Fruit fly (Drosophila melanogaster) whole organism, embryonic: ENCODE data around the gene Mpcp2.
A peak's percentile ranks its signal among the peaks of the same experiment; 100 is the strongest.

ENCODE experiments used
- ATbp ChIP-seq: fragments of 200-800 bp; sonication (Bioruptor generic); optimal IDR thresholded peaks from 2 replicates; lab custom pipeline; 2017; ENCODE audit warnings: missing biosample characterization, mild to moderate bottlenecking, missing genetic modification characterization, missing genetic modification reagents
- Atf3 ChIP-seq: fragments of 200-800 bp; sonication (Bioruptor generic); optimal IDR thresholded peaks from 3 replicates; lab custom pipeline; 2016; ENCODE audit warnings: missing biosample characterization, missing genetic modification characterization
- Atf6 ChIP-seq: fragments of 200-800 bp; sonication (Bioruptor generic); IDR thresholded peaks from 2 replicates; pipeline ENCODE4 v1.3.6; 2022; ENCODE audit warnings: missing biosample characterization, missing genetic modification characterization
- CG10431 ChIP-seq: fragments of 200-800 bp; sonication (Bioruptor generic); optimal IDR thresholded peaks from 3 replicates; lab custom pipeline; 2018; ENCODE audit warnings: missing biosample characterization, mild to moderate bottlenecking, missing genetic modification characterization
- CG10654 ChIP-seq: fragments of 200-800 bp; sonication (Bioruptor generic); optimal IDR thresholded peaks from 2 replicates; lab custom pipeline; 2016; ENCODE audit warnings: missing biosample characterization, missing genetic modification characterization
- CG11398 ChIP-seq: fragments of 200-800 bp; sonication (Bioruptor generic); optimal IDR thresholded peaks from 2 replicates; lab custom pipeline; 2016; ENCODE audit warnings: missing biosample characterization, missing genetic modification characterization
- CG11504 ChIP-seq: fragments of 200-800 bp; sonication (Bioruptor generic); optimal IDR thresholded peaks from 3 replicates; lab custom pipeline; 2019; ENCODE audit warnings: missing biosample characterization, mild to moderate bottlenecking, missing genetic modification characterization, moderate library complexity
- CG11696 ChIP-seq: fragments of 200-800 bp; sonication (Bioruptor generic); IDR thresholded peaks from 2 replicates; pipeline ENCODE4 v1.3.6; 2022; ENCODE audit warnings: missing biosample characterization, missing genetic modification characterization
- CG12659 ChIP-seq: fragments of 200-800 bp; sonication (Bioruptor generic); optimal IDR thresholded peaks from 3 replicates; lab custom pipeline; 2017; ENCODE audit warnings: mild to moderate bottlenecking, missing biosample characterization, missing genetic modification reagents, missing genetic modification characterization
- CG14441 ChIP-seq: fragments of 200-800 bp; sonication (Bioruptor generic); IDR thresholded peaks from 2 replicates; pipeline ENCODE4 v1.3.6; 2022; ENCODE audit warnings: missing biosample characterization, missing genetic modification characterization
- CG15011 ChIP-seq: fragments of 200-800 bp; sonication (Bioruptor generic); optimal IDR thresholded peaks from 3 replicates; lab custom pipeline; 2018; ENCODE audit warnings: missing biosample characterization, mild to moderate bottlenecking, missing genetic modification characterization
- CG18764 ChIP-seq: fragments of 200-800 bp; sonication (Bioruptor generic); optimal IDR thresholded peaks from 3 replicates; lab custom pipeline; 2016; ENCODE audit warnings: missing biosample characterization, missing genetic modification characterization
- CG2120 ChIP-seq: fragments of 200-800 bp; sonication (Bioruptor generic); optimal IDR thresholded peaks from 3 replicates; lab custom pipeline; 2016; ENCODE audit warnings: missing biosample characterization, missing genetic modification characterization
- CG30431 ChIP-seq: fragments of 200-800 bp; sonication (Bioruptor generic); optimal IDR thresholded peaks from 2 replicates; lab custom pipeline; 2017; ENCODE audit warnings: missing biosample characterization, missing genetic modification characterization
- CG31365 ChIP-seq: fragments of 200-800 bp; sonication (Bioruptor generic); optimal IDR thresholded peaks from 2 replicates; lab custom pipeline; 2018; ENCODE audit warnings: missing biosample characterization, mild to moderate bottlenecking, missing genetic modification characterization
- CG3838 ChIP-seq: fragments of 200-800 bp; sonication (Bioruptor generic); optimal IDR thresholded peaks from 3 replicates; lab custom pipeline; 2016; ENCODE audit warnings: missing biosample characterization, missing genetic modification characterization
- CG5245 ChIP-seq: fragments of 200-800 bp; sonication (Bioruptor generic); optimal IDR thresholded peaks from 3 replicates; lab custom pipeline; 2016; ENCODE audit warnings: missing biosample characterization, missing genetic modification characterization
- CG6654 ChIP-seq: fragments of 200-800 bp; sonication (Bioruptor generic); optimal IDR thresholded peaks from 2 replicates; lab custom pipeline; 2017; ENCODE audit warnings: missing biosample characterization, mild to moderate bottlenecking, missing genetic modification characterization
- CG6765 ChIP-seq: fragments of 200-800 bp; sonication (Bioruptor generic); optimal IDR thresholded peaks from 3 replicates; lab custom pipeline; 2017; ENCODE audit warnings: missing biosample characterization, mild to moderate bottlenecking, missing genetic modification characterization
- CG7963 ChIP-seq: fragments of 200-800 bp; sonication (Bioruptor generic); IDR thresholded peaks from 3 replicates; pipeline ENCODE4 v1.3.6; 2022; ENCODE audit warnings: missing biosample characterization, missing genetic modification characterization; ENCODE audit not compliant: partially characterized antibody
- CoRest ChIP-seq: fragments of 200-800 bp; sonication (Bioruptor generic); optimal IDR thresholded peaks from 3 replicates; lab custom pipeline; 2018; ENCODE audit warnings: missing biosample characterization, mild to moderate bottlenecking, missing genetic modification characterization, moderate library complexity
- CrebB ChIP-seq: fragments of 200-800 bp; sonication (Bioruptor generic); optimal IDR thresholded peaks from 3 replicates; lab custom pipeline; 2018; ENCODE audit warnings: missing biosample characterization, mild to moderate bottlenecking, missing genetic modification characterization
- Fer1 ChIP-seq: fragments of 200-800 bp; sonication (Bioruptor generic); optimal IDR thresholded peaks from 2 replicates; lab custom pipeline; 2017; ENCODE audit warnings: missing biosample characterization, mild to moderate bottlenecking, missing genetic modification characterization
- Hmr ChIP-seq: fragments of 200-800 bp; sonication (Bioruptor generic); optimal IDR thresholded peaks from 3 replicates; lab custom pipeline; 2017; ENCODE audit warnings: mild to moderate bottlenecking, missing biosample characterization, missing genetic modification reagents, missing genetic modification characterization
- Mes4 ChIP-seq: fragments of 200-800 bp; sonication (Bioruptor generic); optimal IDR thresholded peaks from 2 replicates; lab custom pipeline; 2016; ENCODE audit warnings: missing biosample characterization, missing genetic modification characterization
- NK7.1 ChIP-seq: fragments of 200-800 bp; sonication (Bioruptor generic); optimal IDR thresholded peaks from 3 replicates; lab custom pipeline; 2016; ENCODE audit warnings: missing biosample characterization, missing genetic modification characterization
- Rfx ChIP-seq: fragments of 200-800 bp; sonication (Bioruptor generic); IDR thresholded peaks from 2 replicates; pipeline ENCODE4 v1.3.6; 2022; ENCODE audit warnings: missing biosample characterization, missing genetic modification characterization
- Scr ChIP-seq: fragments of 200-800 bp; sonication (Bioruptor generic); IDR thresholded peaks from 2 replicates; pipeline ENCODE4 v1.3.6; 2022; ENCODE audit warnings: missing biosample characterization, missing genetic modification characterization; ENCODE audit not compliant: partially characterized antibody
- Six4 ChIP-seq: fragments of 200-800 bp; sonication (Bioruptor generic); optimal IDR thresholded peaks from 2 replicates; lab custom pipeline; 2016; ENCODE audit warnings: missing biosample characterization, missing genetic modification characterization
- Vsx1 ChIP-seq: fragments of 200-800 bp; sonication (Bioruptor generic); optimal IDR thresholded peaks from 2 replicates; lab custom pipeline; 2017; ENCODE audit warnings: missing biosample characterization, mild to moderate bottlenecking, missing genetic modification characterization, missing genetic modification reagents
- Xrp1 ChIP-seq: fragments of 200-800 bp; sonication (Bioruptor generic); IDR thresholded peaks from 2 replicates; pipeline ENCODE4 v1.3.6; 2022; ENCODE audit warnings: missing biosample characterization, missing genetic modification characterization
- al ChIP-seq: fragments of 200-800 bp; sonication (Bioruptor generic); IDR thresholded peaks from 2 replicates; pipeline ENCODE4 v1.3.6; 2022; ENCODE audit warnings: missing biosample characterization, missing genetic modification characterization
- aop ChIP-seq: fragments of 200-800 bp; sonication (Bioruptor generic); IDR thresholded peaks from 2 replicates; pipeline ENCODE4 v1.3.6; 2022; ENCODE audit warnings: missing biosample characterization, missing genetic modification characterization
- cato ChIP-seq: fragments of 200-800 bp; sonication (Bioruptor generic); optimal IDR thresholded peaks from 2 replicates; lab custom pipeline; 2016; ENCODE audit warnings: missing biosample characterization, missing genetic modification characterization, borderline replicate concordance
- crp ChIP-seq, 2 experiments: fragments of 200-800 bp; sonication (Bioruptor generic); optimal IDR thresholded peaks; 2 replicates in 1 of 2; 3 replicates in 1 of 2; lab custom pipeline; 2017; ENCODE audit warnings: missing biosample characterization in 2 of 2, missing genetic modification characterization in 2 of 2, mild to moderate bottlenecking in 1 of 2, moderate library complexity in 1 of 2
- dm ChIP-seq: fragments of 200-800 bp; sonication (Bioruptor generic); optimal IDR thresholded peaks from 3 replicates; lab custom pipeline; 2016; ENCODE audit warnings: missing biosample characterization, missing genetic modification characterization
- fd3F ChIP-seq: fragments of 200-800 bp; sonication (Bioruptor generic); optimal IDR thresholded peaks from 2 replicates; lab custom pipeline; 2018; ENCODE audit warnings: missing biosample characterization, mild to moderate bottlenecking, missing genetic modification characterization, moderate library complexity
- grau ChIP-seq: fragments of 200-800 bp; optimal IDR thresholded peaks from 3 replicates; lab custom pipeline; 2019; ENCODE audit warnings: missing biosample characterization, mild to moderate bottlenecking, missing genetic modification characterization, moderate library complexity
- hkb ChIP-seq, 2 experiments: fragments of 200-800 bp in 1 of 2; fragments of >200 bp in 1 of 2; sonication (Bioruptor generic) in 1 of 2; IDR thresholded peaks in 1 of 2; optimal IDR thresholded peaks in 1 of 2; 2 replicates each; pipeline versions ENCODE4 v1.3.6 to Lab custom; 2017 to 2022; ENCODE audit warnings: missing biosample characterization in 1 of 2, missing genetic modification characterization in 1 of 2
- kni ChIP-seq: fragments of 200-800 bp; sonication (Bioruptor generic); optimal IDR thresholded peaks from 3 replicates; lab custom pipeline; 2017; ENCODE audit warnings: mild to moderate bottlenecking, missing biosample characterization, missing genetic modification reagents, missing genetic modification characterization
- mirr ChIP-seq: fragments of 200-800 bp; sonication (Bioruptor generic); optimal IDR thresholded peaks from 3 replicates; lab custom pipeline; 2018; ENCODE audit warnings: missing biosample characterization, mild to moderate bottlenecking, missing genetic modification characterization
- mld ChIP-seq: fragments of 200-800 bp; sonication (Bioruptor generic); IDR thresholded peaks from 3 replicates; pipeline ENCODE4 v1.3.6; 2022; ENCODE audit warnings: missing biosample characterization, missing genetic modification characterization; ENCODE audit not compliant: partially characterized antibody
- nom ChIP-seq: fragments of 200-800 bp; sonication (Bioruptor generic); optimal IDR thresholded peaks from 2 replicates; lab custom pipeline; 2017; ENCODE audit warnings: missing biosample characterization, missing genetic modification characterization, mild to moderate bottlenecking, moderate library complexity, missing genetic modification reagents
- pita ChIP-seq: fragments of 200-800 bp; sonication (Bioruptor generic); optimal IDR thresholded peaks from 2 replicates; lab custom pipeline; 2017; ENCODE audit warnings: missing biosample characterization, mild to moderate bottlenecking, missing genetic modification characterization
- psq ChIP-seq: fragments of 200-800 bp; sonication (Bioruptor generic); optimal IDR thresholded peaks from 2 replicates; lab custom pipeline; 2017; ENCODE audit warnings: missing biosample characterization, missing genetic modification characterization
- repo ChIP-seq: fragments of 200-800 bp; sonication (Bioruptor generic); optimal IDR thresholded peaks from 2 replicates; lab custom pipeline; 2016; ENCODE audit warnings: missing biosample characterization, missing genetic modification characterization
- run ChIP-seq: fragments of 200-800 bp; sonication (Bioruptor generic); optimal IDR thresholded peaks from 3 replicates; lab custom pipeline; 2018; ENCODE audit warnings: missing biosample characterization, mild to moderate bottlenecking, missing genetic modification characterization
- tna ChIP-seq: fragments of 200-800 bp; sonication (Bioruptor generic); IDR thresholded peaks from 2 replicates; pipeline ENCODE4 v1.3.6; 2022; ENCODE audit warnings: missing biosample characterization, missing genetic modification characterization; ENCODE audit not compliant: partially characterized antibody

Gene Mpcp2

DNA sequence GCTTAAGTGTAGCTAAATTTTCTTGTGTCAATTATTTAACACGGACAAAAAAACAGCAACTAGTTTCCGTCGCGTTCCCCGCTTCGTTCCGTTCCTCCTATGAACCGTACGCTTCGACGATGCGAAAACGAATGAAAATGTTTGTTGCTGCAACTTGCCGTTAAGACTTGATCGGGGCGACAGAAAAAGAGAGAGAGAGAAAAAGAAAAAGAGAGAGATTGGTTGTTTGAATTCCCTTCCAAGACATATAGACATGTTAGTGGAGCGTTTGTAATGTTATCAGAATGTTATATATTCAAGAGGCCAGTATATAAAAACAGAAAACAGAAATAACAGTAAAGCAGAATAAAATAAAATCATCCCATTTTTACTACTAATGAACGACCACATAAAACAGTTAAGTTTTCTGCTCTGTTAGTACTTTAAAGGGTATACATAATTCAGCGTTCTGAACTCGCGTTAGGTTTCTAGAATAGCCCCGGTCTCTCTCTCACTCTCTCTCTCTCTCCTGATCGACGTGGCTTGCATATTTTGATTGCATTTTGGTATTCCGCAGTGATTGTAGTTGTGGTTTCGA is 13.5 kb downstream of the Mpcp2 start, which contains the start of gene Gbs-70E (continued):
- peak; percentile 84 for TF ChIP-seq Atf3 (GFP tag; lab: Kevin White, UChicago)
- TF ChIP-seq pita (GFP tag; lab: Kevin White, UChicago), result no peak
- peak; percentile 82 for TF ChIP-seq repo (GFP tag; lab: Kevin White, UChicago)
- TF ChIP-seq CoRest (tag; lab: Kevin White, UChicago), result peak; percentile 94
- peak in 1 of 2 experiments; percentile 45 for TF ChIP-seq crp (GFP tag; optimal IDR thresholded peaks at IDR 0.05; lab: Kevin White, UChicago)
- TF ChIP-seq NK7.1, result peak; percentile 89
- TF ChIP-seq CG6654 (GFP tag; lab: Kevin White, UChicago), result peak; percentile 13
- peak; percentile 94 for TF ChIP-seq Hmr
- peak; percentile 76 for TF ChIP-seq mirr (GFP tag; lab: Kevin White, UChicago)
- peak; percentile 83 for TF ChIP-seq nom (GFP tag; lab: Kevin White, UChicago)
- TF ChIP-seq Rfx (GFP tag; lab: Robert Waterston, UW), result peak; percentile 93
- no peak for TF ChIP-seq CG7963 (GFP tag; lab: Robert Waterston, UW)
- TF ChIP-seq CG31365, result peak; percentile 82
- TF ChIP-seq CG12659 (GFP tag; lab: Kevin White, UChicago), result peak; percentile 92
- TF ChIP-seq CG14441 (GFP tag; lab: Robert Waterston, UW), result peak; percentile 92
- no peak for TF ChIP-seq aop
- peak; percentile 88 for TF ChIP-seq CG11398 (GFP tag; lab: Kevin White, UChicago)
- peak; percentile 53; the same call in 1 of the 2 replicates for TF ChIP-seq tna
- TF ChIP-seq Six4, result peak; percentile 88
- TF ChIP-seq Mes4, result peak; percentile 88
- peak; percentile 94 for TF ChIP-seq CG2120 (GFP tag; lab: Kevin White, UChicago)
- TF ChIP-seq CG6765, result peak; percentile 80
- peak; percentile 85 for TF ChIP-seq fd3F (GFP tag; lab: Kevin White, UChicago)
- no peak for TF ChIP-seq hkb (optimal IDR thresholded peaks at IDR 0.05; lab: Kevin White, UChicago)
- peak; percentile 94 for TF ChIP-seq hkb (GFP tag; IDR thresholded peaks at IDR 0.05; lab: Robert Waterston, UW)
- 0 out of 2 replicates have a peak, but pooled peaks have one; percentile 38 for TF ChIP-seq Scr
- TF ChIP-seq Vsx1, result peak; percentile 79
- peak; percentile 85 for TF ChIP-seq cato (GFP tag; lab: Kevin White, UChicago)
- peak; percentile 78 for TF ChIP-seq CG11696 (GFP tag; lab: Robert Waterston, UW)
- TF ChIP-seq kni, result peak; percentile 38
- peak; percentile 48 for TF ChIP-seq CG3838
- TF ChIP-seq Xrp1 (GFP tag; lab: Robert Waterston, UW), result peak; percentile 96
- peak; percentile 79 for TF ChIP-seq CG10654
- TF ChIP-seq run, result peak; percentile 92
- peak; percentile 84 for TF ChIP-seq ATbp (GFP tag; lab: Kevin White, UChicago)
- TF ChIP-seq CrebB (tag; lab: Kevin White, UChicago), result peak; percentile 94
- TF ChIP-seq CG5245, result peak; percentile 79
- TF ChIP-seq CG11504 (tag; lab: Kevin White, UChicago), result peak; percentile 89
- TF ChIP-seq grau, result peak; percentile 93
- TF ChIP-seq psq (GFP tag; lab: Kevin White, UChicago), result peak; percentile 61
- no peak for TF ChIP-seq mld (GFP tag; lab: Robert Waterston, UW)
- TF ChIP-seq dm (GFP tag; lab: Kevin White, UChicago), result peak; percentile 86
- TF ChIP-seq CG18764, result peak; percentile 66
- TF ChIP-seq CG30431, result peak; percentile 67
- peak; percentile 95 for TF ChIP-seq Atf6 (GFP tag; lab: Robert Waterston, UW)
- TF ChIP-seq CG15011 (GFP tag; lab: Kevin White, UChicago), result peak; percentile 83
- TF ChIP-seq al (GFP tag; lab: Robert Waterston, UW), result peak; percentile 90
- peak; percentile 80 for TF ChIP-seq CG10431 (GFP tag; lab: Kevin White, UChicago)
- peak; percentile 93 for TF ChIP-seq Fer1 (GFP tag; lab: Kevin White, UChicago)
